Worm (Caenorhabditis elegans) whole organism, midembryonic: ENCODE measurements around the gene C53D6.8.

Source experiments
- cog-1 ChIP-seq: sonication (generic microtip); optimal IDR thresholded peaks from 2 replicates; lab custom pipeline; 2016; ENCODE audit warnings: missing genetic modification characterization, missing compliant biosample characterization
- flt-1 ChIP-seq: fragments of 200-800 bp; sonication (Bioruptor generic); IDR thresholded peaks from 2 replicates; pipeline ENCODE4 v1.3.6; 2022; ENCODE audit warnings: missing genetic modification characterization, missing compliant biosample characterization
- med-1 ChIP-seq: sonication (generic microtip); optimal IDR thresholded peaks from 2 replicates; lab custom pipeline; 2017; ENCODE audit warnings: missing genetic modification characterization, mild to moderate bottlenecking, missing compliant biosample characterization, antibody characterized with exemption, missing genetic modification reagents; ENCODE audit not compliant: insufficient read depth
- ref-1 ChIP-seq: fragments of 200-800 bp; sonication (Bioruptor generic); conservative IDR thresholded peaks from 2 replicates; pipeline ENCODE4 v1.3.6; 2022; ENCODE audit warnings: missing genetic modification reagents, missing genetic modification characterization, missing compliant biosample characterization
- tab-1 ChIP-seq: fragments of 200-800 bp; sonication (Bioruptor generic); IDR thresholded peaks from 2 replicates; pipeline ENCODE4 v1.3.6; 2022; ENCODE audit warnings: missing genetic modification characterization, missing compliant biosample characterization

- TF ChIP-seq flt-1 (peak; percentile 73), cog-1 (tag; lab: Kevin White, UChicago) (no peak), ref-1 (0 out of 2 replicates have a peak, but pooled peaks have one; percentile 27), tab-1 (GFP tag; lab: Robert Waterston, UW) (no peak), med-1 (no peak)
Observed at ce11 chrIV:8973249-8973958, 29.1 kb downstream of the C53D6.8 start, which contains the start of gene C53B4.3.
